Fruit fly (Drosophila melanogaster) whole organism, embryonic: ENCODE measurements around the gene Est-Q.

Source experiments
- Blimp-1 ChIP-seq: fragments of 200-800 bp; sonication (Bioruptor generic); optimal IDR thresholded peaks from 3 replicates; lab custom pipeline; 2018; ENCODE audit warnings: missing biosample characterization, missing genetic modification characterization, mild to moderate bottlenecking, moderate library complexity, missing genetic modification reagents
- CG10267 ChIP-seq: fragments of 200-800 bp; sonication (Bioruptor generic); optimal IDR thresholded peaks from 2 replicates; lab custom pipeline; 2018; ENCODE audit warnings: missing biosample characterization, mild to moderate bottlenecking, missing genetic modification characterization, moderate library complexity
- CG13296 ChIP-seq: fragments of 200-800 bp; sonication (Bioruptor generic); optimal IDR thresholded peaks from 3 replicates; lab custom pipeline; 2018; ENCODE audit warnings: missing biosample characterization, mild to moderate bottlenecking, missing genetic modification characterization
- CG14710 ChIP-seq: fragments of 200-800 bp; sonication (Bioruptor generic); optimal IDR thresholded peaks from 3 replicates; lab custom pipeline; 2019; ENCODE audit warnings: missing biosample characterization, mild to moderate bottlenecking, missing genetic modification characterization, moderate library complexity
- CG1529 ChIP-seq: fragments of 200-800 bp; sonication (Bioruptor generic); optimal IDR thresholded peaks from 3 replicates; lab custom pipeline; 2018; ENCODE audit warnings: missing biosample characterization, missing genetic modification characterization
- CG15696 ChIP-seq: fragments of 200-800 bp; sonication (Bioruptor generic); optimal IDR thresholded peaks from 2 replicates; lab custom pipeline; 2019; ENCODE audit warnings: missing biosample characterization, mild to moderate bottlenecking, missing genetic modification characterization, moderate library complexity
- CG18476 ChIP-seq: fragments of 200-800 bp; sonication (Bioruptor generic); optimal IDR thresholded peaks from 2 replicates; lab custom pipeline; 2016; ENCODE audit warnings: missing biosample characterization, mild to moderate bottlenecking, missing genetic modification characterization
- CG2712 ChIP-seq: fragments of 200-800 bp; optimal IDR thresholded peaks from 3 replicates; lab custom pipeline; 2019; ENCODE audit warnings: missing biosample characterization, mild to moderate bottlenecking, missing genetic modification characterization, moderate library complexity
- CG33213 ChIP-seq: fragments of 200-800 bp; sonication (Bioruptor generic); optimal IDR thresholded peaks from 3 replicates; lab custom pipeline; 2016; ENCODE audit warnings: missing biosample characterization, missing genetic modification characterization
- CG33557 ChIP-seq: fragments of 200-800 bp; sonication (Bioruptor generic); optimal IDR thresholded peaks from 2 replicates; lab custom pipeline; 2019; ENCODE audit warnings: missing biosample characterization, mild to moderate bottlenecking, missing genetic modification characterization, moderate library complexity
- CG34422 ChIP-seq: fragments of 200-800 bp; sonication (Bioruptor generic); IDR thresholded peaks from 3 replicates; pipeline ENCODE4 v1.3.6; 2022; ENCODE audit warnings: missing biosample characterization, missing genetic modification characterization
- CG3995 ChIP-seq: fragments of 200-800 bp; sonication (Bioruptor generic); optimal IDR thresholded peaks from 3 replicates; lab custom pipeline; 2016; ENCODE audit warnings: missing biosample characterization, missing genetic modification characterization
- CG4404 ChIP-seq: fragments of 200-800 bp; sonication (Bioruptor generic); IDR thresholded peaks from 2 replicates; pipeline ENCODE4 v1.3.6; 2022; ENCODE audit warnings: missing biosample characterization, missing genetic modification characterization
- CG6175 ChIP-seq: fragments of 200-800 bp; sonication (Bioruptor generic); IDR thresholded peaks from 3 replicates; pipeline ENCODE4 v1.3.6; 2022; ENCODE audit warnings: missing biosample characterization, missing genetic modification characterization
- CG8290 ChIP-seq, 3 experiments: fragments of 200-800 bp; sonication (Bioruptor generic); optimal IDR thresholded peaks; 2 replicates each; lab custom pipeline; 2016 to 2019; ENCODE audit warnings: missing biosample characterization in 3 of 3, missing genetic modification characterization in 3 of 3, mild to moderate bottlenecking in 2 of 3, moderate library complexity in 1 of 3
- CG8388 ChIP-seq: fragments of 200-800 bp; sonication (Bioruptor generic); optimal IDR thresholded peaks from 2 replicates; lab custom pipeline; 2019; ENCODE audit warnings: missing biosample characterization, mild to moderate bottlenecking, missing genetic modification characterization, moderate library complexity
- CG9727 ChIP-seq: fragments of 200-800 bp; sonication (Bioruptor generic); optimal IDR thresholded peaks from 3 replicates; lab custom pipeline; 2017; ENCODE audit warnings: missing biosample characterization, mild to moderate bottlenecking, missing genetic modification characterization
- Dek ChIP-seq: fragments of 200-800 bp; sonication (Bioruptor generic); optimal IDR thresholded peaks from 3 replicates; lab custom pipeline; 2019; ENCODE audit warnings: missing biosample characterization, mild to moderate bottlenecking, missing genetic modification characterization, moderate library complexity
- H15 ChIP-seq: fragments of 200-800 bp; sonication (Bioruptor generic); IDR thresholded peaks from 3 replicates; pipeline ENCODE4 v1.3.6; 2022; ENCODE audit warnings: missing biosample characterization, missing genetic modification characterization
- Max ChIP-seq: fragments of 200-800 bp; sonication (Bioruptor generic); optimal IDR thresholded peaks from 2 replicates; lab custom pipeline; 2016; ENCODE audit warnings: missing biosample characterization, mild to moderate bottlenecking, missing genetic modification characterization
- Mrtf ChIP-seq: fragments of 200-800 bp; sonication (Bioruptor generic); IDR thresholded peaks from 3 replicates; pipeline ENCODE4 v1.3.6; 2022; ENCODE audit warnings: missing biosample characterization, missing genetic modification characterization
- NFAT ChIP-seq: fragments of 200-800 bp; sonication (Bioruptor generic); IDR thresholded peaks from 2 replicates; pipeline ENCODE4 v1.3.6; 2022; ENCODE audit warnings: missing biosample characterization, missing genetic modification characterization
- Trl ChIP-seq, 3 experiments: fragments of >200 bp in 2 of 3; fragments of 200-800 bp in 1 of 3; sonication (Bioruptor generic) in 1 of 3; optimal IDR thresholded peaks; 2 replicates in 1 of 3; 3 replicates in 2 of 3; lab custom pipeline; 2016 to 2017; ENCODE audit warnings: missing biosample characterization in 1 of 3, missing genetic modification characterization in 1 of 3
- Usf ChIP-seq: fragments of 200-800 bp; sonication (Bioruptor generic); optimal IDR thresholded peaks from 2 replicates; lab custom pipeline; 2017; ENCODE audit warnings: missing genotype, missing biosample characterization, missing genetic modification characterization
- YL-1 ChIP-seq: fragments of 200-800 bp; sonication (Bioruptor generic); optimal IDR thresholded peaks from 3 replicates; lab custom pipeline; 2017; ENCODE audit warnings: missing biosample characterization, mild to moderate bottlenecking, missing genetic modification characterization
- ac ChIP-seq: fragments of 200-800 bp; sonication (Bioruptor generic); optimal IDR thresholded peaks from 3 replicates; lab custom pipeline; 2017; ENCODE audit warnings: missing biosample characterization, mild to moderate bottlenecking, missing genetic modification characterization
- dmrt11E ChIP-seq: fragments of 200-800 bp; sonication (Bioruptor generic); optimal IDR thresholded peaks from 3 replicates; lab custom pipeline; 2018; ENCODE audit warnings: missing biosample characterization, mild to moderate bottlenecking, missing genetic modification characterization, moderate library complexity
- gem ChIP-seq: fragments of 200-800 bp; sonication (Bioruptor generic); optimal IDR thresholded peaks from 2 replicates; lab custom pipeline; 2019; ENCODE audit warnings: missing biosample characterization, mild to moderate bottlenecking, missing genetic modification characterization, moderate library complexity
- hkb ChIP-seq, 2 experiments: fragments of 200-800 bp in 1 of 2; fragments of >200 bp in 1 of 2; sonication (Bioruptor generic) in 1 of 2; IDR thresholded peaks in 1 of 2; optimal IDR thresholded peaks in 1 of 2; 2 replicates each; pipeline versions ENCODE4 v1.3.6 to Lab custom; 2017 to 2022; ENCODE audit warnings: missing biosample characterization in 1 of 2, missing genetic modification characterization in 1 of 2
- klu ChIP-seq: fragments of 200-800 bp; sonication (Bioruptor generic); IDR thresholded peaks from 2 replicates; pipeline ENCODE4 v1.3.6; 2022; ENCODE audit warnings: missing biosample characterization, missing genetic modification characterization
- lola ChIP-seq, 3 experiments: fragments of >200 bp in 2 of 3; fragments of 200-800 bp in 1 of 3; sonication (Bioruptor generic) in 1 of 3; optimal IDR thresholded peaks; 2 replicates each; lab custom pipeline; 2017 to 2019; ENCODE audit warnings: missing biosample characterization in 3 of 3, missing genetic modification characterization in 3 of 3, mild to moderate bottlenecking in 1 of 3, moderate library complexity in 1 of 3
- nerfin-1 ChIP-seq: fragments of 200-800 bp; sonication (Bioruptor generic); optimal IDR thresholded peaks from 3 replicates; lab custom pipeline; 2019; ENCODE audit warnings: missing biosample characterization, mild to moderate bottlenecking, missing genetic modification characterization, moderate library complexity
- nmo ChIP-seq: fragments of 200-800 bp; sonication (Bioruptor generic); optimal IDR thresholded peaks from 2 replicates; lab custom pipeline; 2018; ENCODE audit warnings: missing biosample characterization, mild to moderate bottlenecking, missing genetic modification characterization, moderate library complexity
- oc ChIP-seq: fragments of 200-800 bp; sonication (Bioruptor generic); optimal IDR thresholded peaks from 2 replicates; lab custom pipeline; 2018; ENCODE audit warnings: missing biosample characterization, mild to moderate bottlenecking, missing genetic modification characterization, moderate library complexity
- pan ChIP-seq, 4 experiments: fragments of >200 bp in 3 of 4; fragments of 200-800 bp in 1 of 4; sonication (Bioruptor generic) in 1 of 4; optimal IDR thresholded peaks in 3 of 4; IDR thresholded peaks in 1 of 4; 2 replicates each; pipeline versions ENCODE4 v1.3.6 to Lab custom; 2017 to 2022; ENCODE audit warnings: missing biosample characterization in 2 of 4, missing genetic modification characterization in 2 of 4, mixed read lengths in 1 of 4
- pb ChIP-seq: fragments of 200-800 bp; sonication (Bioruptor generic); optimal IDR thresholded peaks from 3 replicates; lab custom pipeline; 2016; ENCODE audit warnings: missing biosample characterization, missing genetic modification characterization
- phol ChIP-seq: fragments of 200-800 bp; sonication (Bioruptor generic); optimal IDR thresholded peaks from 3 replicates; lab custom pipeline; 2018; ENCODE audit warnings: missing biosample characterization, mild to moderate bottlenecking, missing genetic modification characterization, moderate library complexity
- prd ChIP-seq, 3 experiments: fragments of >200 bp in 2 of 3; fragments of 200-800 bp in 1 of 3; sonication (Bioruptor generic) in 1 of 3; optimal IDR thresholded peaks in 2 of 3; IDR thresholded peaks in 1 of 3; 2 replicates in 2 of 3; 3 replicates in 1 of 3; pipeline versions ENCODE4 v1.3.6 to Lab custom; 2017 to 2022; ENCODE audit warnings: missing biosample characterization in 1 of 3, missing genetic modification characterization in 1 of 3
- psq ChIP-seq: fragments of 200-800 bp; sonication (Bioruptor generic); optimal IDR thresholded peaks from 2 replicates; lab custom pipeline; 2017; ENCODE audit warnings: missing biosample characterization, missing genetic modification characterization
- run ChIP-seq: fragments of 200-800 bp; sonication (Bioruptor generic); optimal IDR thresholded peaks from 3 replicates; lab custom pipeline; 2018; ENCODE audit warnings: missing biosample characterization, mild to moderate bottlenecking, missing genetic modification characterization
- sc ChIP-seq, 3 experiments: fragments of >200 bp in 2 of 3; fragments of 200-800 bp in 1 of 3; sonication (Bioruptor generic) in 1 of 3; optimal IDR thresholded peaks; 2 replicates in 2 of 3; 3 replicates in 1 of 3; lab custom pipeline; 2017; ENCODE audit warnings: mild to moderate bottlenecking in 1 of 3, missing biosample characterization in 1 of 3, missing genetic modification characterization in 1 of 3, missing genetic modification reagents in 1 of 3
- schlank ChIP-seq: fragments of 200-800 bp; sonication (Bioruptor generic); optimal IDR thresholded peaks from 2 replicates; lab custom pipeline; 2018; ENCODE audit warnings: missing biosample characterization, mild to moderate bottlenecking, missing genetic modification characterization
- sug ChIP-seq: fragments of 200-800 bp; optimal IDR thresholded peaks from 2 replicates; lab custom pipeline; 2019; ENCODE audit warnings: missing biosample characterization, mild to moderate bottlenecking, missing genetic modification characterization, moderate library complexity
- tgo ChIP-seq: fragments of 200-800 bp; sonication (Bioruptor generic); IDR thresholded peaks from 3 replicates; pipeline ENCODE4 v1.3.6; 2022; ENCODE audit warnings: missing biosample characterization, missing genetic modification characterization
- tx ChIP-seq: fragments of 200-800 bp; sonication (Bioruptor generic); optimal IDR thresholded peaks from 2 replicates; lab custom pipeline; 2016; ENCODE audit warnings: missing biosample characterization, missing genetic modification characterization
- unc-4 ChIP-seq: fragments of 200-800 bp; sonication (Bioruptor generic); IDR thresholded peaks from 2 replicates; pipeline ENCODE4 v1.3.6; 2022; ENCODE audit warnings: missing biosample characterization, missing genetic modification characterization; ENCODE audit not compliant: partially characterized antibody

Gene Est-Q

DNA sequence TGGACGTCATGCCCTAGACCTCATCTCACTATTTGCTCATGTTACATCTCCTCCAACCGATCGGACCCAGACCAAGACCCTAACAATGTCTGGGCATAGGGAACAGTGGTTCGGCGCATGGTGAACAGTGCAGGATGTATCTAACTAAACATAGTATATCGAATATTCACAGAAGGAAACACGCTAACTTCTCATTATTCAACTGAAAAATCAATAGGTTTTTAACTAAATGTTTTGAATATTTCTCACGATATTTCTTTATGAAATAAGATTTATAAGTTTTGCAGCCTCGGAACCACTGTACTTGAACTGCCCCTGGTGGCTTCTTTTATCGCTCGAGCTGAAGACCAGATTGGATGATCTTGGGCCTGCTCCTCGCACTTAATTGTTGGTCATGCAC, 47.6 kb upstream of the Est-Q start (continued):
- TF ChIP-seq H15 (GFP tag; lab: Robert Waterston, UW) = peak; percentile 59; the same call in 1 of the 3 replicates
- TF ChIP-seq CG33557 (GFP tag; lab: Kevin White, UChicago) = peak; percentile 67
- TF ChIP-seq tx = no peak
- TF ChIP-seq CG8388 (GFP tag; lab: Kevin White, UChicago) = peak; percentile 71
- TF ChIP-seq CG6175 (GFP tag; lab: Robert Waterston, UW) = no peak
- TF ChIP-seq CG18476 (GFP tag; lab: Kevin White, UChicago) = peak; percentile 23
- peak; percentile 12 for TF ChIP-seq nerfin-1
- no peak for TF ChIP-seq sc (optimal IDR thresholded peaks at IDR 0.05; lab: Kevin White, UChicago)
- TF ChIP-seq sc (GFP tag; optimal IDR thresholded peaks at IDR 0.05; lab: Kevin White, UChicago) = peak; percentile 34
- TF ChIP-seq unc-4 = no peak
- TF ChIP-seq ac (GFP tag; lab: Kevin White, UChicago) = peak; percentile 76
- TF ChIP-seq hkb (optimal IDR thresholded peaks at IDR 0.05; lab: Kevin White, UChicago) = no peak
- peak; percentile 58 for TF ChIP-seq hkb (GFP tag; IDR thresholded peaks at IDR 0.05; lab: Robert Waterston, UW)
- TF ChIP-seq pb = peak; percentile 21
- TF ChIP-seq CG4404 = peak; percentile 81
- TF ChIP-seq Max = peak; percentile 43
- no peak for TF ChIP-seq pan (optimal IDR thresholded peaks at IDR 0.05; lab: Kevin White, UChicago)
- TF ChIP-seq pan (GFP tag; optimal IDR thresholded peaks at IDR 0.05 in 1 of 2, IDR thresholded peaks at IDR 0.05 in 1 of 2) = peak in 1 of 2 experiments; percentile 36
- no peak for TF ChIP-seq run (tag; lab: Kevin White, UChicago)
- peak; percentile 75 for TF ChIP-seq nmo (GFP tag; lab: Kevin White, UChicago)
- TF ChIP-seq schlank (tag; lab: Kevin White, UChicago) = no peak
- TF ChIP-seq sug (tag; lab: Kevin White, UChicago) = no peak
- TF ChIP-seq CG1529 = peak; percentile 28
- TF ChIP-seq tgo = peak; percentile 57; the same call in 2 of the 3 replicates

DNA sequence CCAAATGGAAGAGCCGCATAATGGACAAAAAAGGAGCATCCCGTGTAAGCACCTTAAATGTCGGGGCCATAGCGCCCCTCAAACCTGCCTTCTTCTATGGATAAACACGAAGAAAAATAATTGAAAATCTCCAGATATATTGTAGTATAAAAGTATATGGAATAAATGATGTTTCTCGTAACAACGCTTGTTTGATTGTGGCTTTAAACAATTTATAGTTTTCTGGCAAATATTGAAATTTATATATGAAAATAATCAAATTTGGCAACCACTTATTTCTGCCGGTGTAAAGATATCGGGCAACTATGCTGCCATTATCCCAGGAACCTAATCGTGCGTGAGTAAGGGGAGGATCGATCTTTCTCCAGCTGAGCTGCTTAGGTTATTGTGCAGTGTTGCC, 46.0 kb upstream of the Est-Q start:
- TF ChIP-seq CG15696 (tag; lab: Kevin White, UChicago) (peak; percentile 19), klu (GFP tag; lab: Robert Waterston, UW) (no peak), dmrt11E (tag; lab: Kevin White, UChicago) (peak; percentile 59), lola (GFP tag; optimal IDR thresholded peaks at IDR 0.05; lab: Kevin White, UChicago) (peak in 1 of 3 experiments; percentile 17), NFAT (GFP tag; lab: Robert Waterston, UW) (no peak), oc (tag; lab: Kevin White, UChicago) (no peak), CG14710 (tag; lab: Kevin White, UChicago) (peak; percentile 23), phol (tag; lab: Kevin White, UChicago) (peak; percentile 17), CG4404 (peak; percentile 20; the same call in 1 of the 2 replicates), prd (optimal IDR thresholded peaks at IDR 0.05; lab: Kevin White, UChicago) (no peak), prd (GFP tag; IDR thresholded peaks at IDR 0.05; lab: Robert Waterston, UW) (peak; percentile 48; the same call in 1 of the 3 replicates), CG34422 (no peak), CG10267 (tag; lab: Kevin White, UChicago) (peak; percentile 24), Mrtf (GFP tag; lab: Robert Waterston, UW) (no peak), CG33213 (GFP tag; lab: Kevin White, UChicago) (no peak), CG2712 (tag; lab: Kevin White, UChicago) (peak; percentile 38), CG13296 (no peak), pb (no peak), sug (tag; lab: Kevin White, UChicago) (no peak), Usf (GFP tag; lab: Kevin White, UChicago) (no peak), CG8290 (GFP tag; optimal IDR thresholded peaks at IDR 0.05; lab: Kevin White, UChicago) (no peak), CG8290 (tag; optimal IDR thresholded peaks at IDR 0.05; lab: Kevin White, UChicago) (no peak), CG9727 (GFP tag; lab: Kevin White, UChicago) (peak; percentile 45), Blimp-1 (GFP tag; lab: Kevin White, UChicago) (no peak), YL-1 (GFP tag; lab: Kevin White, UChicago) (no peak), CG3995 (GFP tag; lab: Kevin White, UChicago) (no peak), gem (tag; lab: Kevin White, UChicago) (peak; percentile 39), Trl (optimal IDR thresholded peaks at IDR 0.05; lab: Kevin White, UChicago) (no peak), Trl (GFP tag; optimal IDR thresholded peaks at IDR 0.05; lab: Kevin White, UChicago) (no peak), psq (no peak), Dek (tag; lab: Kevin White, UChicago) (no peak)
